Worm (Caenorhabditis elegans) whole organism, L3 larva: ENCODE results near the gene hpl-2.

Experiments
- R02D3.7 ChIP-seq: fragments of 150-350 bp; optimal IDR thresholded peaks from 2 replicates; lab custom pipeline; 2014; ENCODE audit warnings: missing biosample characterization, missing genetic modification characterization
- ZK546.5 ChIP-seq: sonication (generic microtip); optimal IDR thresholded peaks from 2 replicates; lab custom pipeline; 2017; ENCODE audit warnings: missing biosample characterization, missing genetic modification characterization
- ama-1 ChIP-seq: fragments of 150-350 bp; optimal IDR thresholded peaks from 2 replicates; lab custom pipeline; 2018
- ceh-16 ChIP-seq: sonication (generic microtip); optimal IDR thresholded peaks from 2 replicates; lab custom pipeline; 2017; ENCODE audit warnings: missing biosample characterization, missing genetic modification characterization
- ceh-28 ChIP-seq: fragments of 150-350 bp; optimal IDR thresholded peaks from 2 replicates; lab custom pipeline; 2014; ENCODE audit warnings: missing biosample characterization, missing genetic modification reagents, missing genetic modification characterization
- ceh-82 ChIP-seq: fragments of 150-350 bp; optimal IDR thresholded peaks from 2 replicates; lab custom pipeline; 2014; ENCODE audit warnings: missing biosample characterization, missing genetic modification characterization
- ceh-9 ChIP-seq: sonication (generic microtip); optimal IDR thresholded peaks from 2 replicates; lab custom pipeline; 2018; ENCODE audit warnings: missing biosample characterization, missing genetic modification characterization
- daf-12 ChIP-seq: fragments of 150-350 bp; optimal IDR thresholded peaks from 2 replicates; lab custom pipeline; 2014; ENCODE audit warnings: missing biosample characterization, missing genetic modification reagents, missing genetic modification characterization
- egl-27 ChIP-seq: sonication (generic microtip); optimal IDR thresholded peaks from 4 replicates; lab custom pipeline; 2017; ENCODE audit warnings: missing biosample characterization, missing genetic modification reagents, missing genetic modification characterization
- egl-5 ChIP-seq: fragments of 150-350 bp; optimal IDR thresholded peaks from 2 replicates; lab custom pipeline; 2017; ENCODE audit warnings: missing biosample characterization, missing genetic modification reagents, missing genetic modification characterization, inconsistent platforms
- elt-1 ChIP-seq: fragments of 150-350 bp; optimal IDR thresholded peaks from 2 replicates; lab custom pipeline; 2014; ENCODE audit warnings: missing biosample characterization, missing genetic modification characterization
- elt-2 ChIP-seq: sonication (generic microtip); optimal IDR thresholded peaks from 2 replicates; lab custom pipeline; 2016; ENCODE audit warnings: missing genetic modification reagents, mild to moderate bottlenecking, missing genetic modification characterization, missing compliant biosample characterization
- elt-3 ChIP-seq, 3 experiments: fragments of 150-350 bp in 1 of 3; sonication (generic microtip) in 2 of 3; optimal IDR thresholded peaks; 2 replicates in 2 of 3; 4 replicates in 1 of 3; lab custom pipeline; 2014 to 2017; ENCODE audit warnings: missing biosample characterization in 3 of 3, missing genetic modification characterization in 3 of 3
- eor-1 ChIP-seq, 2 experiments: fragments of 150-350 bp; optimal IDR thresholded peaks; 2 replicates each; lab custom pipeline; 2014 to 2018; ENCODE audit warnings: missing biosample characterization in 2 of 2, missing genetic modification characterization in 2 of 2
- fkh-10 ChIP-seq: sonication (generic microtip); optimal IDR thresholded peaks from 2 replicates; lab custom pipeline; 2017; ENCODE audit warnings: missing biosample characterization, missing genetic modification reagents, missing genetic modification characterization
- fkh-2 ChIP-seq: fragments of 150-350 bp; optimal IDR thresholded peaks from 2 replicates; lab custom pipeline; 2014; ENCODE audit warnings: missing biosample characterization, missing genetic modification reagents, missing genetic modification characterization
- fos-1 ChIP-seq: fragments of 150-350 bp; optimal IDR thresholded peaks from 2 replicates; lab custom pipeline; 2014; ENCODE audit warnings: missing biosample characterization, missing genetic modification characterization
- hmg-11 ChIP-seq: sonication (generic microtip); optimal IDR thresholded peaks from 2 replicates; lab custom pipeline; 2016; ENCODE audit warnings: missing genetic modification characterization, missing compliant biosample characterization
- jun-1 ChIP-seq: fragments of 150-350 bp; optimal IDR thresholded peaks from 2 replicates; lab custom pipeline; 2014; ENCODE audit warnings: missing biosample characterization, missing genetic modification reagents, missing genetic modification characterization
- lin-15B ChIP-seq: fragments of 150-350 bp; optimal IDR thresholded peaks from 2 replicates; lab custom pipeline; 2014; ENCODE audit warnings: missing biosample characterization, missing genetic modification characterization
- lin-39 ChIP-seq: fragments of 150-350 bp; optimal IDR thresholded peaks from 2 replicates; lab custom pipeline; 2018; ENCODE audit warnings: missing biosample characterization, missing genetic modification reagents, missing genetic modification characterization
- lsy-12 ChIP-seq: sonication (generic microtip); optimal IDR thresholded peaks from 2 replicates; lab custom pipeline; 2016; ENCODE audit warnings: mild to moderate bottlenecking, missing genetic modification characterization, missing compliant biosample characterization
- mdl-1 ChIP-seq: fragments of 150-350 bp; optimal IDR thresholded peaks from 2 replicates; lab custom pipeline; 2014; ENCODE audit warnings: missing biosample characterization, missing genetic modification characterization
- mml-1 ChIP-seq: fragments of 150-350 bp; sonication (generic microtip); optimal IDR thresholded peaks from 3 replicates; lab custom pipeline; 2014; ENCODE audit warnings: missing biosample characterization, missing genetic modification characterization
- nfya-1 ChIP-seq: sonication (generic microtip); optimal IDR thresholded peaks from 2 replicates; lab custom pipeline; 2017; ENCODE audit warnings: missing genetic modification characterization, mild to moderate bottlenecking, missing compliant biosample characterization, antibody characterized with exemption, moderate library complexity; ENCODE audit not compliant: insufficient read depth
- nhr-11 ChIP-seq: fragments of 150-350 bp; optimal IDR thresholded peaks from 2 replicates; lab custom pipeline; 2014; ENCODE audit warnings: missing biosample characterization, missing genetic modification characterization
- nhr-12 ChIP-seq: fragments of 150-350 bp; optimal IDR thresholded peaks from 2 replicates; lab custom pipeline; 2014; ENCODE audit warnings: missing biosample characterization, missing genetic modification characterization
- nhr-23 ChIP-seq: fragments of 150-350 bp; optimal IDR thresholded peaks from 2 replicates; lab custom pipeline; 2014; ENCODE audit warnings: missing biosample characterization, missing genetic modification reagents, missing genetic modification characterization
- nhr-237 ChIP-seq: fragments of 150-350 bp; optimal IDR thresholded peaks from 2 replicates; lab custom pipeline; 2014; ENCODE audit warnings: missing biosample characterization, missing genetic modification characterization
- nhr-25 ChIP-seq: sonication (generic microtip); optimal IDR thresholded peaks from 2 replicates; lab custom pipeline; 2017; ENCODE audit warnings: missing biosample characterization, missing genetic modification characterization
- nhr-28 ChIP-seq: fragments of 150-350 bp; optimal IDR thresholded peaks from 2 replicates; lab custom pipeline; 2014; ENCODE audit warnings: missing biosample characterization, missing genetic modification characterization
- nhr-43 ChIP-seq: sonication (generic microtip); optimal IDR thresholded peaks from 2 replicates; lab custom pipeline; 2016; ENCODE audit warnings: mild to moderate bottlenecking, missing genetic modification characterization, missing compliant biosample characterization; ENCODE audit not compliant: poor library complexity, severe bottlenecking
- nhr-67 ChIP-seq: fragments of 150-350 bp; optimal IDR thresholded peaks from 2 replicates; lab custom pipeline; 2014; ENCODE audit warnings: missing biosample characterization, missing genetic modification characterization
- nhr-76 ChIP-seq: fragments of 150-350 bp; sonication (generic microtip); optimal IDR thresholded peaks from 5 replicates; lab custom pipeline; 2014; ENCODE audit warnings: missing biosample characterization, missing genetic modification characterization
- nhr-77 ChIP-seq: fragments of 150-350 bp; optimal IDR thresholded peaks from 2 replicates; lab custom pipeline; 2014; ENCODE audit warnings: missing biosample characterization, missing genetic modification characterization
- pha-4 ChIP-seq: fragments of 150-350 bp; optimal IDR thresholded peaks from 2 replicates; lab custom pipeline; 2014; ENCODE audit warnings: missing biosample characterization, missing genetic modification reagents, missing genetic modification characterization
- pqm-1 ChIP-seq: fragments of 150-350 bp; optimal IDR thresholded peaks from 2 replicates; lab custom pipeline; 2017; ENCODE audit warnings: missing biosample characterization, missing genetic modification characterization, inconsistent platforms
- sea-2 ChIP-seq: fragments of 150-350 bp; sonication (generic microtip); optimal IDR thresholded peaks from 4 replicates; lab custom pipeline; 2014; ENCODE audit warnings: missing biosample characterization, missing genetic modification reagents, missing genetic modification characterization
- skn-1 ChIP-seq: fragments of 150-350 bp; optimal IDR thresholded peaks from 2 replicates; lab custom pipeline; 2014; ENCODE audit warnings: missing biosample characterization, missing genetic modification characterization
- snpc-4 ChIP-seq: fragments of 150-350 bp; optimal IDR thresholded peaks from 2 replicates; lab custom pipeline; 2014; ENCODE audit warnings: missing biosample characterization, missing genetic modification characterization
- tbx-2 ChIP-seq: sonication (generic microtip); optimal IDR thresholded peaks from 2 replicates; lab custom pipeline; 2016; ENCODE audit warnings: mild to moderate bottlenecking, missing genetic modification characterization, missing compliant biosample characterization
- unc-39 ChIP-seq: sonication (generic microtip); optimal IDR thresholded peaks from 4 replicates; lab custom pipeline; 2017; ENCODE audit warnings: missing biosample characterization, missing genetic modification characterization
- unc-62 ChIP-seq: fragments of 150-350 bp; sonication (generic microtip); optimal IDR thresholded peaks from 4 replicates; lab custom pipeline; 2014; ENCODE audit warnings: missing biosample characterization, missing genetic modification reagents, missing genetic modification characterization
- zag-1 ChIP-seq: fragments of 150-350 bp; optimal IDR thresholded peaks from 2 replicates; lab custom pipeline; 2014; ENCODE audit warnings: missing biosample characterization, missing genetic modification characterization
- ztf-11 ChIP-seq: fragments of 150-350 bp; optimal IDR thresholded peaks from 2 replicates; lab custom pipeline; 2014; ENCODE audit warnings: missing biosample characterization, missing genetic modification characterization
- ztf-4 ChIP-seq: fragments of 150-350 bp; optimal IDR thresholded peaks from 2 replicates; lab custom pipeline; 2014; ENCODE audit warnings: missing biosample characterization, missing genetic modification characterization

hpl-2 gene

DNA sequence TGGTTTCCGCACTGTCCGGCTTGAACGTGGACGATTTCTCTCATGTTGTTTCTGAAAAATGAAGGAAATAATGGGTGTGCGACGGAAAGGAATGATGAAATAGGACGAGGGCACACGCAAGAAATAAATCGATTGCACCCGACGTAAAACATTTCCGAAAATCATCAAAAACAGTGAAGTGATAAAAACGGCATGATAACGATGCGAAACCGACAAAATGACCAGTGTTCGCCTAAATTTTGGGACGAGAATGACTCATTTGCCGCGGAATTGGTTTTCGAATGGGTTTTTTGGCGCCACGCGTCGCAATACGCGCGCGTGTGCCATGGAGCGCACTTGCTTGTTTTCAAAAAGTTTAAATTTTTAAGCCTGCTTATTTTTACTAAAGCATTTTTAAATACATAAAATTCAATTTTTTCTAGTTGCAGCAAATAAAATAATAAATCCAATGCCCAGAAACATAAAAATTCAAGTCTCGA lies 12.9 kb downstream of the hpl-2 start, which contains the start of the genes tbb-1 and rib-2 (continued):
- TF ChIP-seq jun-1 (tag; lab: Kevin White, UChicago) (peak; percentile 95), R02D3.7 (tag; lab: Kevin White, UChicago) (peak; percentile 20), lin-15B (tag; lab: Kevin White, UChicago) (peak; percentile 93), pha-4 (tag; lab: Kevin White, UChicago) (peak; percentile 86), ama-1 (lab: Kevin White, UChicago) (peak; percentile 38), skn-1 (tag; lab: Kevin White, UChicago) (peak; percentile 43), ceh-16 (no peak), daf-12 (tag; lab: Kevin White, UChicago) (no peak), nhr-77 (tag; lab: Kevin White, UChicago) (no peak), ztf-4 (tag; lab: Kevin White, UChicago) (no peak), eor-1 (tag; optimal IDR thresholded peaks at IDR 0.05; lab: Kevin White, UChicago) (no peak)

- no peak for TF ChIP-seq nhr-25 (tag; lab: Kevin White, UChicago)
- TF ChIP-seq pqm-1 (tag; lab: Kevin White, UChicago), result no peak
- no peak for TF ChIP-seq ceh-28 (tag; lab: Kevin White, UChicago)
- no peak for TF ChIP-seq nhr-12
- no peak for TF ChIP-seq nhr-76 (tag; lab: Kevin White, UChicago)
- TF ChIP-seq lin-15B (tag; lab: Kevin White, UChicago), result no peak
- no peak for TF ChIP-seq fkh-2 (tag; lab: Kevin White, UChicago)
- TF ChIP-seq unc-39, result no peak
- TF ChIP-seq elt-3 (tag; optimal IDR thresholded peaks at IDR 0.05; lab: Kevin White, UChicago), result no peak
- no peak for TF ChIP-seq fkh-10 (GFP tag; lab: Kevin White, UChicago)
- TF ChIP-seq ztf-11 (tag; lab: Kevin White, UChicago), result no peak
Observed at ce11 chrIII:10740518-10740917, 14.8 kb downstream of the hpl-2 start, which contains the start of gene K01G5.8. TSS of gene K01G5.8 (minus strand) at chrIII:10740772.

- TF ChIP-seq elt-2 (tag; lab: Kevin White, UChicago) (peak; percentile 45), unc-62 (GFP tag; lab: Kevin White, UChicago) (no peak), nhr-11 (tag; lab: Kevin White, UChicago) (no peak), eor-1 (tag; optimal IDR thresholded peaks at IDR 0.05; lab: Kevin White, UChicago) (no peak), hmg-11 (peak; percentile 66), R02D3.7 (tag; lab: Kevin White, UChicago) (no peak), sea-2 (GFP tag; lab: Kevin White, UChicago) (no peak), pqm-1 (tag; lab: Kevin White, UChicago) (no peak), egl-27 (tag; lab: Kevin White, UChicago) (no peak), nhr-23 (tag; lab: Kevin White, UChicago) (peak; percentile 37), tbx-2 (tag; lab: Kevin White, UChicago) (no peak), nhr-12 (no peak), ceh-82 (no peak), lin-15B (tag; lab: Kevin White, UChicago) (peak; percentile 72), nhr-28 (tag; lab: Kevin White, UChicago) (no peak), daf-12 (tag; lab: Kevin White, UChicago) (no peak), ztf-4 (tag; lab: Kevin White, UChicago) (no peak), lin-39 (peak; percentile 52), nhr-76 (tag; lab: Kevin White, UChicago) (no peak), mdl-1 (tag; lab: Kevin White, UChicago) (no peak), zag-1 (tag; lab: Kevin White, UChicago) (no peak), fos-1 (tag; lab: Kevin White, UChicago) (no peak), ZK546.5 (tag; lab: Kevin White, UChicago) (no peak), nhr-237 (no peak), ceh-9 (no peak), egl-5 (tag; lab: Kevin White, UChicago) (no peak), unc-39 (no peak), ceh-28 (tag; lab: Kevin White, UChicago) (peak; percentile 25), pha-4 (tag; lab: Kevin White, UChicago) (peak; percentile 37), elt-3 (tag; optimal IDR thresholded peaks at IDR 0.05; lab: Kevin White, UChicago) (no peak), nhr-77 (tag; lab: Kevin White, UChicago) (no peak), lsy-12 (tag; lab: Kevin White, UChicago) (no peak), mml-1 (tag; lab: Kevin White, UChicago) (no peak), elt-1 (no peak), ama-1 (lab: Kevin White, UChicago) (peak; percentile 56), fkh-10 (GFP tag; lab: Kevin White, UChicago) (no peak), jun-1 (tag; lab: Kevin White, UChicago) (no peak), snpc-4 (peak; percentile 16), nhr-67 (tag; lab: Kevin White, UChicago) (no peak), fkh-2 (tag; lab: Kevin White, UChicago) (no peak), ztf-11 (tag; lab: Kevin White, UChicago) (no peak), nfya-1 (tag; lab: Kevin White, UChicago) (peak; percentile 79), ceh-16 (no peak), nhr-43 (no peak), nhr-25 (tag; lab: Kevin White, UChicago) (peak; percentile 33), skn-1 (tag; lab: Kevin White, UChicago) (no peak)
Observed at ce11 chrIII:10739902-10740301, 15.4 kb downstream of the hpl-2 start.
